Fruit fly (Drosophila melanogaster): Measurements from ENCODE around the gene CG13601.

The CG13601 gene

dm6 chr3R:23955380-23955779 is 27.9 kb upstream of the CG13601 start (continued):
- TF ChIP-seq CG7368 (GFP tag; optimal IDR thresholded peaks at IDR 0.05) (no peak), fkh (GFP tag; optimal IDR thresholded peaks at IDR 0.05) (no peak), Hr38 (GFP tag; optimal IDR thresholded peaks at IDR 0.05) (no peak), pdm3 (GFP tag; optimal IDR thresholded peaks at IDR 0.05) (no peak), vri (GFP tag; optimal IDR thresholded peaks at IDR 0.05) (no peak), CG34406 (GFP tag; optimal IDR thresholded peaks at IDR 0.05) (no peak), topi (GFP tag; optimal IDR thresholded peaks at IDR 0.05) (peak; percentile 21), Eip93F (GFP tag; optimal IDR thresholded peaks at IDR 0.05) (no peak), Lpt (GFP tag; optimal IDR thresholded peaks at IDR 0.05) (peak; percentile 20), Sox15 (GFP tag; optimal IDR thresholded peaks at IDR 0.05) (no peak), Ets96B (tag; optimal IDR thresholded peaks at IDR 0.05) (no peak), CG8119 (GFP tag; IDR thresholded peaks at IDR 0.05) (peak; percentile 29; the same call in 1 of the 3 replicates), CG8319 (GFP tag; optimal IDR thresholded peaks at IDR 0.05) (no peak), CG6163 (GFP tag; IDR thresholded peaks at IDR 0.05) (peak; percentile 41; the same call in 1 of the 3 replicates), eg (GFP tag; IDR thresholded peaks at IDR 0.05) (peak; percentile 17; the same call in 1 of the 3 replicates)

dm6 chr3R:23948466-23949413 is 21.3 kb upstream of the CG13601 start:
- TF ChIP-seq Eip75B (GFP tag; optimal IDR thresholded peaks at IDR 0.05) (peak; percentile 96), CG3032 (tag; optimal IDR thresholded peaks at IDR 0.05) (peak; percentile 98), CG6276 (GFP tag; optimal IDR thresholded peaks at IDR 0.05) (peak; percentile 89), CG34406 (GFP tag; optimal IDR thresholded peaks at IDR 0.05) (peak; percentile 95), ss (GFP tag; optimal IDR thresholded peaks at IDR 0.05) (peak; percentile 93 to 98), CG8319 (GFP tag; optimal IDR thresholded peaks at IDR 0.05) (peak; percentile 92), CG16779 (tag; optimal IDR thresholded peaks at IDR 0.05) (peak; percentile 91), Hr38 (GFP tag; optimal IDR thresholded peaks at IDR 0.05) (no peak), CG32006 (GFP tag; optimal IDR thresholded peaks at IDR 0.05) (peak; percentile 89), Sox102F (GFP tag; optimal IDR thresholded peaks at IDR 0.05) (peak; percentile 93), lz (GFP tag; optimal IDR thresholded peaks at IDR 0.05) (peak; percentile 95), CG6792 (GFP tag; optimal IDR thresholded peaks at IDR 0.05) (peak; percentile 94), Hr39 (GFP tag; optimal IDR thresholded peaks at IDR 0.05) (peak; percentile 94), CG7368 (GFP tag; optimal IDR thresholded peaks at IDR 0.05) (peak; percentile 89), fd85E (GFP tag; optimal IDR thresholded peaks at IDR 0.05) (peak; percentile 81), spab (GFP tag; optimal IDR thresholded peaks at IDR 0.05) (peak; percentile 97), Eip78C (GFP tag) (peak; percentile 99), eg (GFP tag; IDR thresholded peaks at IDR 0.05) (peak; percentile 78), Ets21C (GFP tag; optimal IDR thresholded peaks at IDR 0.05) (peak; percentile 91), CG11902 (GFP tag; optimal IDR thresholded peaks at IDR 0.05) (peak; percentile 94), acj6 (GFP tag; optimal IDR thresholded peaks at IDR 0.05) (peak; percentile 95), esn (GFP tag; optimal IDR thresholded peaks at IDR 0.05) (peak; percentile 97), pdm3 (GFP tag; optimal IDR thresholded peaks at IDR 0.05) (peak; percentile 96), dsx (GFP tag; optimal IDR thresholded peaks at IDR 0.05; ENCODE audit: poor library complexity, severe bottlenecking) (peak; percentile 96), Ets96B (tag; optimal IDR thresholded peaks at IDR 0.05) (peak; percentile 98), Hr4 (GFP tag; optimal IDR thresholded peaks at IDR 0.05) (peak; percentile 91), fd59A (GFP tag; optimal IDR thresholded peaks at IDR 0.05) (peak; percentile 97), Sox15 (GFP tag; optimal IDR thresholded peaks at IDR 0.05) (peak; percentile 94), Blimp-1 (GFP tag; optimal IDR thresholded peaks at IDR 0.05) (peak; percentile 67), CG4318 (GFP tag; optimal IDR thresholded peaks at IDR 0.05) (peak; percentile 78), fkh (GFP tag; optimal IDR thresholded peaks at IDR 0.05) (no peak), Eip93F (GFP tag; optimal IDR thresholded peaks at IDR 0.05) (peak; percentile 73), Sox14 (GFP tag; optimal IDR thresholded peaks at IDR 0.05) (peak; percentile 96), svp (GFP tag) (peak; percentile 99), CG11294 (GFP tag; IDR thresholded peaks at IDR 0.05) (peak; percentile 48), salr (GFP tag; optimal IDR thresholded peaks at IDR 0.05) (peak; percentile 92), CG31627 (GFP tag; optimal IDR thresholded peaks at IDR 0.05) (peak; percentile 94), CG10631 (GFP tag; optimal IDR thresholded peaks at IDR 0.05) (peak; percentile 94), CG1621 (tag; optimal IDR thresholded peaks at IDR 0.05) (peak; percentile 73), cyc (GFP tag; optimal IDR thresholded peaks at IDR 0.05) (peak; percentile 92), CG8632 (GFP tag; optimal IDR thresholded peaks at IDR 0.05) (peak; percentile 94)

All from whole organism, prepupa.